Worm (Caenorhabditis elegans): ENCODE measurements around the gene B0454.5.

The B0454.5 gene

ce11 chrII:3067896-3068295 is 29.2 kb downstream of the B0454.5 start:
- TF ChIP-seq sea-1 (GFP tag; conservative IDR thresholded peaks at IDR 0.05) (no peak), tbx-11 (GFP tag; IDR thresholded peaks at IDR 0.05) (no peak), ets-7 (tag; optimal IDR thresholded peaks at IDR 0.05) (no peak), ceh-36 (tag; optimal IDR thresholded peaks at IDR 0.05) (no peak), B0310.2 (tag; optimal IDR thresholded peaks at IDR 0.05) (no peak), ceh-13 (GFP tag; optimal IDR thresholded peaks at IDR 0.05) (no peak), tra-4 (tag; optimal IDR thresholded peaks at IDR 0.05) (no peak), hmbx-1 (tag; optimal IDR thresholded peaks at IDR 0.05) (no peak), aly-1 (tag; optimal IDR thresholded peaks at IDR 0.05) (no peak), hmg-4 (GFP tag; optimal IDR thresholded peaks at IDR 0.05) (no peak), ama-1 (optimal IDR thresholded peaks at IDR 0.05) (no peak), scrt-1 (GFP tag; IDR thresholded peaks at IDR 0.05) (no peak), tbx-37 (GFP tag; conservative IDR thresholded peaks at IDR 0.05) (no peak), hnd-1 (tag; optimal IDR thresholded peaks at IDR 0.05) (no peak), F13C5.2 (tag; optimal IDR thresholded peaks at IDR 0.05) (no peak), pes-1 (GFP tag; IDR thresholded peaks at IDR 0.05) (no peak), flt-1 (GFP tag; IDR thresholded peaks at IDR 0.05) (no peak)

DNA sequence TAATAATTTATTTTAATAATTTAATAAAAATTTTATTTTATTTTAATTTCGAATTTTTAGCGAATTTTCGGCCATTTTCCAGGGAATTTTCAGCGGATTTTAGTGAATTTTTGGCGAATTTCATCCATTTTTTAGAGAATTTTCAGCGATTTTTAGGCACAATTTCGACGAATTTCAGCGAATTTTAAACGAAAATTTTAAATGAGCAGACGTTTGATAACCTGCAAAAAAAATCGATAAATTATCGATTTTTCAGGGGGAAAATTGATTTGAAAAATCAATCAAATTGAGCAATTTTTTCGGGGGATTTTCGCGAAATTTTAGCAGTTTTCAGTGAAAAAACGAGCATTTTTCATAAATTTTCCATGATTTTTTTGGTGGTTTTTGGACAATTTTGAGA is 30.0 kb downstream of the B0454.5 start:
- no peak for TF ChIP-seq sea-1 (GFP tag; conservative IDR thresholded peaks at IDR 0.05)
- TF ChIP-seq ets-7 (tag; optimal IDR thresholded peaks at IDR 0.05) = no peak
- TF ChIP-seq hnd-1 (tag; optimal IDR thresholded peaks at IDR 0.05) = no peak
- TF ChIP-seq scrt-1 (GFP tag; IDR thresholded peaks at IDR 0.05) = no peak
- TF ChIP-seq tbx-11 (GFP tag; IDR thresholded peaks at IDR 0.05) = no peak
- no peak for TF ChIP-seq B0310.2 (tag; optimal IDR thresholded peaks at IDR 0.05)
- TF ChIP-seq hmbx-1 (tag; optimal IDR thresholded peaks at IDR 0.05) = no peak
- TF ChIP-seq ama-1 (optimal IDR thresholded peaks at IDR 0.05) = no peak
- TF ChIP-seq tbx-37 (GFP tag; conservative IDR thresholded peaks at IDR 0.05) = no peak
- no peak for TF ChIP-seq F13C5.2 (tag; optimal IDR thresholded peaks at IDR 0.05)
- TF ChIP-seq tra-4 (tag; optimal IDR thresholded peaks at IDR 0.05) = no peak
- no peak for TF ChIP-seq aly-1 (tag; optimal IDR thresholded peaks at IDR 0.05)
- TF ChIP-seq pes-1 (GFP tag; IDR thresholded peaks at IDR 0.05) = no peak
- TF ChIP-seq ceh-36 (tag; optimal IDR thresholded peaks at IDR 0.05) = no peak
- no peak for TF ChIP-seq flt-1 (GFP tag; IDR thresholded peaks at IDR 0.05)
- no peak for TF ChIP-seq ceh-13 (GFP tag; optimal IDR thresholded peaks at IDR 0.05)
- no peak for TF ChIP-seq hmg-4 (GFP tag; optimal IDR thresholded peaks at IDR 0.05)

DNA sequence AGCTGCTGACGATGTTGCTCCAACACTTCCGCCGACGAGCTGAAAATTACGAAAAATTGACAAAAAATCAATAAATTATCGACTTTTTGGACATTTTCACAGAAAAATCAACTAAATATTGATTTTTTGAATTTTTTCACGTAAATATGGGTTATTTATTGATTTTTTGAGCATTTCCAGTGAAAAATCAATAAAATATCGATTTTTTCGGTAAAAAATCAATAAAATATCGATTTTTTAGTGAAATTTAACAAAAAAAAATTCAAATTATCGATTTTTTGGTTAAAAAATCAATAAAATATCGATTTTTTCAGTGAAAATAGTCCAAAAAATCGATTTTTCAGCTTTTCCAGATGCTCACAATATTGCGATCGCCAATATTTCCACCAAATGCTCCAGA is 31.5 kb downstream of the B0454.5 start:
- TF ChIP-seq ceh-36 (tag; optimal IDR thresholded peaks at IDR 0.05) (no peak), tbx-37 (GFP tag; conservative IDR thresholded peaks at IDR 0.05) (no peak), F13C5.2 (tag; optimal IDR thresholded peaks at IDR 0.05) (no peak), aly-1 (tag; optimal IDR thresholded peaks at IDR 0.05) (no peak), flt-1 (GFP tag; IDR thresholded peaks at IDR 0.05) (no peak), tra-4 (tag; optimal IDR thresholded peaks at IDR 0.05) (no peak), hmbx-1 (tag; optimal IDR thresholded peaks at IDR 0.05) (no peak), tbx-11 (GFP tag; IDR thresholded peaks at IDR 0.05) (no peak), scrt-1 (GFP tag; IDR thresholded peaks at IDR 0.05) (no peak), ama-1 (optimal IDR thresholded peaks at IDR 0.05) (no peak), pes-1 (GFP tag; IDR thresholded peaks at IDR 0.05) (no peak), B0310.2 (tag; optimal IDR thresholded peaks at IDR 0.05) (no peak), hnd-1 (tag; optimal IDR thresholded peaks at IDR 0.05) (no peak), ceh-13 (GFP tag; optimal IDR thresholded peaks at IDR 0.05) (no peak)

DNA sequence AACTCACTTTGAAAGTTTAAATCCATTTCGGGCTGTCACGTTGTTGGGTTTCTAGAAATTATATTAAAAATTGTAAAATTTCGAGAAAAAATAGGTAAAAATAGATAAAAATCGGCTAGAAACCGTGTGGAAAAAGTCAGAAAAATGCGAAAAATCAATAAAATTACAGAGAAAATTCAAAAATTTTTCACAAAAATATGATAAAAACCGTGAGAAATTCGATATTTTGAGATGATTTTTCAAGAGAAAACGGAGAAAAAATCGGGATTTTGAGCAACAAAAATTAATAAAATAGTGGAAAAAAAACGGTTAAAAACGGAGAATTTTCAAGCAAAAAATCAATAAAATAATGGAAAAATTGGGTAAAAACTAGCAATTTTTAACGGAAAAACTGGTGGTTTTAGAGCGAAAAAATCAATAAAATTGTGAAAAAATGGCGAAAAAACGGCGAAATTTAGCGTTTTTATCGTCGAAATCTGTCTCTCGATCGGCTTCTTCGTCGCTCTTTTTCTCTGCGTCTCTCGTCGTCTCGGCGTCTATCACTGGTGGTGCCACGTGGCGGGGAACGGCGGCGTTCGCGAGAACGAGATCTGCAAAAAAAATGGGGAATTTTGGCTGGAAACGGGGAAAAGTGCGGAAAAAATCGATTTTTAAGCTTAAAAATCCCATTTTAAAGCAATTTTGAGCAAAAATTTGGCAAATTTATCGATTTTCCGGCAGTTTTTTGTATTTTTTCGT is 32.5 kb downstream of the B0454.5 start, which contains the start of gene Y25C1A.7:
Y25C1A.7 (minus strand) TSS at position 51 of the 738 bp plus-strand sequence.
- TF ChIP-seq ama-1 (optimal IDR thresholded peaks at IDR 0.05) (no peak), hmg-4 (GFP tag; optimal IDR thresholded peaks at IDR 0.05) (no peak), pes-1 (GFP tag; IDR thresholded peaks at IDR 0.05) (no peak), B0310.2 (tag; optimal IDR thresholded peaks at IDR 0.05) (no peak), flt-1 (GFP tag; IDR thresholded peaks at IDR 0.05) (no peak)

ce11 chrII:3076915-3077314 is 38.3 kb downstream of the B0454.5 start, which contains the start of gene Y25C1A.8:
TSS of gene Y25C1A.8 (minus strand) at chrII:3076959.
- TF ChIP-seq sea-1 (GFP tag; conservative IDR thresholded peaks at IDR 0.05) (0 out of 2 replicates have a peak, but pooled peaks have one; percentile 14), tbx-37 (GFP tag; conservative IDR thresholded peaks at IDR 0.05) (no peak), ceh-13 (GFP tag; optimal IDR thresholded peaks at IDR 0.05) (no peak), ets-7 (tag; optimal IDR thresholded peaks at IDR 0.05) (no peak), hmg-4 (GFP tag; optimal IDR thresholded peaks at IDR 0.05) (peak; percentile 16), F13C5.2 (tag; optimal IDR thresholded peaks at IDR 0.05) (peak; percentile 87), B0310.2 (tag; optimal IDR thresholded peaks at IDR 0.05) (no peak), tbx-11 (GFP tag; IDR thresholded peaks at IDR 0.05) (0 out of 2 replicates have a peak, but pooled peaks have one; percentile 13), aly-1 (tag; optimal IDR thresholded peaks at IDR 0.05) (peak; percentile 17), pes-1 (GFP tag; IDR thresholded peaks at IDR 0.05) (0 out of 2 replicates have a peak, but pooled peaks have one; percentile 45)

ce11 chrII:3078496-3078895 is 39.8 kb downstream of the B0454.5 start, which contains the start of gene copb-1:
TSS of gene copb-1 (plus strand) at chrII:3078796.
- TF ChIP-seq aly-1 (tag; optimal IDR thresholded peaks at IDR 0.05) = no peak
- no peak for TF ChIP-seq F13C5.2 (tag; optimal IDR thresholded peaks at IDR 0.05)
- TF ChIP-seq flt-1 (GFP tag; IDR thresholded peaks at IDR 0.05) = no peak
- TF ChIP-seq pes-1 (GFP tag; IDR thresholded peaks at IDR 0.05) = no peak
- TF ChIP-seq hmbx-1 (tag; optimal IDR thresholded peaks at IDR 0.05) = no peak
- no peak for TF ChIP-seq ceh-13 (GFP tag; optimal IDR thresholded peaks at IDR 0.05)
- no peak for TF ChIP-seq hnd-1 (tag; optimal IDR thresholded peaks at IDR 0.05)
- no peak for TF ChIP-seq tbx-37 (GFP tag; conservative IDR thresholded peaks at IDR 0.05)
- TF ChIP-seq ama-1 (optimal IDR thresholded peaks at IDR 0.05) = no peak
- TF ChIP-seq ceh-36 (tag; optimal IDR thresholded peaks at IDR 0.05) = no peak
- TF ChIP-seq tbx-11 (GFP tag; IDR thresholded peaks at IDR 0.05) = no peak
- no peak for TF ChIP-seq sea-1 (GFP tag; conservative IDR thresholded peaks at IDR 0.05)
- TF ChIP-seq scrt-1 (GFP tag; IDR thresholded peaks at IDR 0.05) = no peak
- no peak for TF ChIP-seq hmg-4 (GFP tag; optimal IDR thresholded peaks at IDR 0.05)
- no peak for TF ChIP-seq tra-4 (tag; optimal IDR thresholded peaks at IDR 0.05)
- TF ChIP-seq ets-7 (tag; optimal IDR thresholded peaks at IDR 0.05) = no peak
- TF ChIP-seq B0310.2 (tag; optimal IDR thresholded peaks at IDR 0.05) = no peak

DNA sequence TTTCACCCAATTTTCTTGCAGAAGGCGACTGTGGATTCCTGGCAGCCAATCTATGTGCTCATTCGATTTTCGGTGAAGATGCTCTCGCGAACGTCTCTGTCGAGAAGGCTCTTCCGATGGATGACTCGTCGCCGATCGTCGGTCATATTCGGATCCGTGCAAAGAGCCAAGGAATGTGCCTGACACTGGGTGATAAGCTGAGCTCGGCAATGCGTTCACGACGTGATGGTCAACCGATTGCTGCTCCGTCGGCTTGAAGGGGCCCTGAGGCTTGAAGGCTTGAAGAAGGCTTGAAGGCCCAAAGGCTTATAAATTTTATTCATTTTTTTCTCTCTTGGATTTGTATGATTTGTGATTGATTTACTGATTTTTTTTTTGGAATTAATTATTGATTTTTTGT is 48.5 kb downstream of the B0454.5 start:
- TF ChIP-seq sea-1 (GFP tag; conservative IDR thresholded peaks at IDR 0.05) = no peak

All from whole organism, early embryonic.